Worm (Caenorhabditis elegans) whole organism, L4 larva: ENCODE measurements around the gene npr-13.

Experiments used
- F10B5.3 ChIP-seq: sonication (generic microtip); optimal IDR thresholded peaks from 2 replicates; lab custom pipeline; 2016; ENCODE audit warnings: mild to moderate bottlenecking, missing genetic modification characterization, missing compliant biosample characterization
- F26F4.8 ChIP-seq: fragments of 200-800 bp; sonication (Bioruptor generic); conservative IDR thresholded peaks from 2 replicates; pipeline ENCODE4 v1.3.6; 2022; ENCODE audit warnings: missing genetic modification characterization, missing compliant biosample characterization
- F37D6.2 ChIP-seq: sonication (generic microtip); optimal IDR thresholded peaks from 2 replicates; lab custom pipeline; 2016; ENCODE audit warnings: mild to moderate bottlenecking, missing genetic modification characterization, missing compliant biosample characterization
- F49E8.2 ChIP-seq: sonication (generic microtip); optimal IDR thresholded peaks from 2 replicates; lab custom pipeline; 2016; ENCODE audit warnings: missing compliant biosample characterization, mild to moderate bottlenecking, missing genetic modification characterization, borderline replicate concordance
- R02D3.7 ChIP-seq: fragments of 150-350 bp; sonication (generic microtip); optimal IDR thresholded peaks from 3 replicates; lab custom pipeline; 2014; ENCODE audit warnings: missing biosample characterization, missing genetic modification characterization
- Y105C5A.15 ChIP-seq: fragments of 200-800 bp; sonication (Bioruptor generic); IDR thresholded peaks from 2 replicates; pipeline ENCODE4 v1.3.6; 2022; ENCODE audit warnings: missing genetic modification characterization, missing compliant biosample characterization
- Y5F2A.4 ChIP-seq: fragments of 200-800 bp; sonication (Bioruptor generic); optimal IDR thresholded peaks from 2 replicates; lab custom pipeline; 2018; ENCODE audit warnings: mild to moderate bottlenecking, missing genetic modification characterization, missing compliant biosample characterization
- Y75B8A.6 ChIP-seq: fragments of 200-800 bp; sonication (Bioruptor generic); IDR thresholded peaks from 2 replicates; pipeline ENCODE4 v1.3.6; 2022; ENCODE audit warnings: missing genetic modification reagents, missing genetic modification characterization, missing compliant biosample characterization
- ZK546.5 ChIP-seq, 2 experiments: sonication (generic microtip); optimal IDR thresholded peaks; 2 replicates each; lab custom pipeline; 2017; ENCODE audit warnings: missing biosample characterization in 2 of 2, missing genetic modification characterization in 2 of 2
- ama-1 ChIP-seq: fragments of 150-350 bp; optimal IDR thresholded peaks from 2 replicates; lab custom pipeline; 2014; ENCODE audit warnings: inconsistent platforms, mixed read lengths
- arid-1 ChIP-seq: fragments of 200-800 bp; sonication (Bioruptor generic); conservative IDR thresholded peaks from 2 replicates; pipeline ENCODE4 v1.3.6; 2022; ENCODE audit warnings: missing genetic modification reagents, missing genetic modification characterization, missing compliant biosample characterization
- ceh-20 ChIP-seq: fragments of 200-800 bp; sonication (Bioruptor generic); IDR thresholded peaks from 2 replicates; pipeline ENCODE4 v1.3.6; 2022; ENCODE audit warnings: missing genetic modification reagents, missing genetic modification characterization, missing compliant biosample characterization
- ceh-28 ChIP-seq: fragments of 150-350 bp; optimal IDR thresholded peaks from 2 replicates; lab custom pipeline; 2014; ENCODE audit warnings: missing biosample characterization, missing genetic modification reagents, missing genetic modification characterization
- ces-1 ChIP-seq: fragments of 150-350 bp; sonication (generic microtip); optimal IDR thresholded peaks from 4 replicates; lab custom pipeline; 2014; ENCODE audit warnings: missing biosample characterization, missing genetic modification reagents, missing genetic modification characterization
- ctbp-1 ChIP-seq: fragments of 200-800 bp; sonication (Bioruptor generic); IDR thresholded peaks from 2 replicates; pipeline ENCODE4 v1.3.6; 2022; ENCODE audit warnings: missing genetic modification reagents, missing genetic modification characterization, missing compliant biosample characterization
- daf-12 ChIP-seq: fragments of 150-350 bp; optimal IDR thresholded peaks from 2 replicates; lab custom pipeline; 2014; ENCODE audit warnings: missing biosample characterization, missing genetic modification reagents, missing genetic modification characterization
- daf-16 ChIP-seq, 3 experiments: sonication (generic microtip); optimal IDR thresholded peaks; 2 replicates each; lab custom pipeline; 2016 to 2017; ENCODE audit warnings: missing genetic modification characterization in 3 of 3, missing genetic modification reagents in 3 of 3, mild to moderate bottlenecking in 2 of 3, missing compliant biosample characterization in 2 of 3, missing biosample characterization in 1 of 3, moderate library complexity in 1 of 3
- daf-19 ChIP-seq: fragments of 200-800 bp; sonication (Bioruptor generic); conservative IDR thresholded peaks from 2 replicates; pipeline ENCODE4 v1.3.6; 2022; ENCODE audit warnings: missing genetic modification characterization, missing compliant biosample characterization
- dmd-8 ChIP-seq: fragments of 200-800 bp; sonication (Bioruptor generic); IDR thresholded peaks from 2 replicates; pipeline ENCODE4 v1.3.6; 2022; ENCODE audit warnings: missing genetic modification characterization, missing compliant biosample characterization
- dmd-9 ChIP-seq: fragments of 200-800 bp; sonication (Bioruptor generic); IDR thresholded peaks from 2 replicates; pipeline ENCODE4 v1.3.6; 2022; ENCODE audit warnings: missing genetic modification reagents, missing genetic modification characterization, missing compliant biosample characterization
- fkh-10 ChIP-seq: fragments of 150-350 bp; optimal IDR thresholded peaks from 2 replicates; lab custom pipeline; 2014; ENCODE audit warnings: missing biosample characterization, missing genetic modification reagents, missing genetic modification characterization
- fos-1 ChIP-seq: fragments of 150-350 bp; optimal IDR thresholded peaks from 2 replicates; lab custom pipeline; 2014; ENCODE audit warnings: missing biosample characterization, missing genetic modification characterization
- gei-8 ChIP-seq: fragments of 200-800 bp; sonication (Bioruptor generic); optimal IDR thresholded peaks from 2 replicates; lab custom pipeline; 2018; ENCODE audit warnings: mild to moderate bottlenecking, missing genetic modification characterization, missing compliant biosample characterization
- jun-1 ChIP-seq: fragments of 150-350 bp; optimal IDR thresholded peaks from 2 replicates; lab custom pipeline; 2014; ENCODE audit warnings: missing biosample characterization, missing genetic modification reagents, missing genetic modification characterization
- lim-7 ChIP-seq: fragments of 200-800 bp; sonication (Bioruptor generic); IDR thresholded peaks from 2 replicates; pipeline ENCODE4 v1.3.6; 2022; ENCODE audit warnings: missing genetic modification characterization, missing compliant biosample characterization
- lin-15B ChIP-seq: fragments of 150-350 bp; sonication (generic microtip); optimal IDR thresholded peaks from 3 replicates; lab custom pipeline; 2014; ENCODE audit warnings: missing biosample characterization, missing genetic modification characterization
- lin-38 ChIP-seq: fragments of 200-800 bp; sonication (Bioruptor generic); IDR thresholded peaks from 2 replicates; pipeline ENCODE4 v1.3.6; 2022; ENCODE audit warnings: missing genetic modification reagents, missing genetic modification characterization, missing compliant biosample characterization
- lsy-2 ChIP-seq, 2 experiments: fragments of 150-350 bp in 1 of 2; sonication (generic microtip) in 1 of 2; optimal IDR thresholded peaks; 2 replicates each; lab custom pipeline; 2014 to 2017; ENCODE audit warnings: missing biosample characterization in 2 of 2, missing genetic modification characterization in 2 of 2
- madf-5 ChIP-seq, 2 experiments: fragments of 200-800 bp; sonication (Bioruptor generic); IDR thresholded peaks; 2 replicates each; pipeline ENCODE4 v1.3.6; 2022; ENCODE audit warnings: missing compliant biosample characterization in 2 of 2, missing genetic modification characterization in 2 of 2
- madf-9 ChIP-seq: fragments of 200-800 bp; sonication (Bioruptor generic); conservative IDR thresholded peaks from 2 replicates; pipeline ENCODE4 v1.3.6; 2022; ENCODE audit warnings: missing genetic modification reagents, missing genetic modification characterization, missing compliant biosample characterization
- mep-1 ChIP-seq: fragments of 150-350 bp; sonication (generic microtip); optimal IDR thresholded peaks from 3 replicates; lab custom pipeline; 2014; ENCODE audit warnings: missing biosample characterization, missing genetic modification characterization
- mxl-3 ChIP-seq: fragments of 200-800 bp; sonication (Bioruptor generic); optimal IDR thresholded peaks from 2 replicates; lab custom pipeline; 2018; ENCODE audit warnings: mild to moderate bottlenecking, missing genetic modification characterization, missing compliant biosample characterization
- nhr-237 ChIP-seq: sonication (generic microtip); optimal IDR thresholded peaks from 2 replicates; lab custom pipeline; 2017; ENCODE audit warnings: missing biosample characterization, missing genetic modification characterization
- nhr-25 ChIP-seq: sonication (generic microtip); optimal IDR thresholded peaks from 2 replicates; lab custom pipeline; 2017; ENCODE audit warnings: missing genetic modification characterization, mild to moderate bottlenecking, missing compliant biosample characterization, antibody characterized with exemption, moderate library complexity, borderline replicate concordance; ENCODE audit not compliant: insufficient read depth
- nhr-48 ChIP-seq: sonication (generic microtip); optimal IDR thresholded peaks from 2 replicates; lab custom pipeline; 2016; ENCODE audit warnings: mild to moderate bottlenecking, missing genetic modification characterization, missing compliant biosample characterization
- nhr-76 ChIP-seq: fragments of 150-350 bp; optimal IDR thresholded peaks from 2 replicates; lab custom pipeline; 2014; ENCODE audit warnings: missing biosample characterization, missing genetic modification characterization
- nhr-77 ChIP-seq: fragments of 150-350 bp; optimal IDR thresholded peaks from 2 replicates; lab custom pipeline; 2014; ENCODE audit warnings: missing biosample characterization, missing genetic modification characterization
- php-3 ChIP-seq: fragments of 200-800 bp; sonication (Bioruptor generic); IDR thresholded peaks from 2 replicates; pipeline ENCODE4 v1.3.6; 2022; ENCODE audit warnings: missing genetic modification reagents, missing genetic modification characterization, missing compliant biosample characterization
- pqm-1 ChIP-seq: sonication (generic microtip); optimal IDR thresholded peaks from 2 replicates; lab custom pipeline; 2017; ENCODE audit warnings: missing biosample characterization, missing genetic modification characterization
- saeg-2 ChIP-seq: fragments of 200-800 bp; sonication (Bioruptor generic); IDR thresholded peaks from 2 replicates; pipeline ENCODE4 v1.3.6; 2022; ENCODE audit warnings: missing genetic modification reagents, missing genetic modification characterization, missing compliant biosample characterization
- sdz-12 ChIP-seq: fragments of 200-800 bp; sonication (Bioruptor generic); optimal IDR thresholded peaks from 2 replicates; lab custom pipeline; 2018; ENCODE audit warnings: mild to moderate bottlenecking, missing genetic modification characterization, missing compliant biosample characterization
- set-16 ChIP-seq: fragments of 200-800 bp; sonication (Bioruptor generic); IDR thresholded peaks from 2 replicates; pipeline ENCODE4 v1.3.6; 2022; ENCODE audit warnings: missing genetic modification reagents, missing genetic modification characterization, missing compliant biosample characterization
- skn-1 ChIP-seq: fragments of 150-350 bp; optimal IDR thresholded peaks from 2 replicates; lab custom pipeline; 2014; ENCODE audit warnings: missing biosample characterization, missing genetic modification characterization
- snpc-1.2 ChIP-seq: fragments of 200-800 bp; sonication (Bioruptor generic); IDR thresholded peaks from 2 replicates; pipeline ENCODE4 v1.3.6; 2022; ENCODE audit warnings: missing genetic modification reagents, missing genetic modification characterization, missing compliant biosample characterization
- spr-1 ChIP-seq: sonication (generic microtip); optimal IDR thresholded peaks from 2 replicates; lab custom pipeline; 2016; ENCODE audit warnings: mild to moderate bottlenecking, missing genetic modification characterization, missing compliant biosample characterization
- tra-1 ChIP-seq: fragments of 200-800 bp; sonication (Bioruptor generic); IDR thresholded peaks from 2 replicates; pipeline ENCODE4 v1.3.6; 2022; ENCODE audit warnings: missing genetic modification reagents, missing genetic modification characterization, missing compliant biosample characterization
- unc-130 ChIP-seq: sonication (generic microtip); optimal IDR thresholded peaks from 2 replicates; lab custom pipeline; 2016; ENCODE audit warnings: missing genetic modification reagents, missing genetic modification characterization, missing compliant biosample characterization
- zfp-2 ChIP-seq: sonication (generic microtip); optimal IDR thresholded peaks from 2 replicates; lab custom pipeline; 2016; ENCODE audit warnings: mild to moderate bottlenecking, missing genetic modification characterization, missing compliant biosample characterization
- zip-11 ChIP-seq: fragments of 200-800 bp; sonication (Bioruptor generic); IDR thresholded peaks from 2 replicates; pipeline ENCODE4 v1.3.6; 2022; ENCODE audit warnings: missing genetic modification characterization, missing compliant biosample characterization
- zip-2 ChIP-seq: fragments of 150-350 bp; optimal IDR thresholded peaks from 2 replicates; lab custom pipeline; 2014; ENCODE audit warnings: missing biosample characterization, missing genetic modification characterization
- ztf-11 ChIP-seq: fragments of 150-350 bp; optimal IDR thresholded peaks from 2 replicates; lab custom pipeline; 2014; ENCODE audit warnings: missing biosample characterization, missing genetic modification characterization
- ztf-7 ChIP-seq: fragments of 150-350 bp; optimal IDR thresholded peaks from 2 replicates; lab custom pipeline; 2014; ENCODE audit warnings: missing biosample characterization, missing genetic modification characterization

npr-13 gene

DNA sequence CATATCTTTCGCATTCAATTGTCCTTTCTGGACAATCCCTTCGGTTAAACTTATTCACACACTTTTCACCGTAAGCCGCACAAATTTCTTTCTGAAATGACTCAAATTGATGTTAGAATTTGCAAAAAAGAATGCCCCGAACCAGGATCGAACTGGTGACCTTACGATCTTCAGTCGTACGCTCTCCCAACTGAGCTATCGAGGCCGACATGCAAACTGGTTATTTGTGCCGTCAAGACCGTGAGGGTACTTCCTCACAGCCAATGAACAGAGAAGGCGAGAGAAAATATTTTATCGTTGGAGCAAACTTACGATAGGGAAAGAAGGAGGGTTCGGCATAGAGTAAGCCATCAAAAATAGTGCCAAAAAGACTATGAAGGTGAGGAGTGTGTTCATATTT is 17.9 kb upstream of the npr-13 start (continued):
- no peak for TF ChIP-seq fkh-10 (GFP tag; lab: Kevin White, UChicago)
- TF ChIP-seq gei-8 (GFP tag; lab: Kevin White, UChicago), result no peak
- no peak for TF ChIP-seq ZK546.5 (tag; optimal IDR thresholded peaks at IDR 0.05; lab: Kevin White, UChicago)
- TF ChIP-seq lin-15B (tag; lab: Kevin White, UChicago), result no peak
- no peak for TF ChIP-seq madf-9 (GFP tag; lab: Robert Waterston, UW)
- TF ChIP-seq arid-1 (GFP tag; lab: Robert Waterston, UW), result no peak
- TF ChIP-seq F26F4.8 (GFP tag; lab: Robert Waterston, UW), result no peak
- TF ChIP-seq saeg-2 (GFP tag; lab: Robert Waterston, UW), result no peak
- no peak for TF ChIP-seq ztf-7 (tag; lab: Kevin White, UChicago)
- no peak for TF ChIP-seq nhr-25
- no peak for TF ChIP-seq sdz-12 (GFP tag; lab: Kevin White, UChicago)
- TF ChIP-seq lim-7 (GFP tag; lab: Robert Waterston, UW), result peak; percentile 71
- no peak for TF ChIP-seq daf-12
- no peak for TF ChIP-seq ztf-11 (tag; lab: Kevin White, UChicago)
- no peak for TF ChIP-seq lin-38
- TF ChIP-seq set-16, result no peak
- TF ChIP-seq daf-19, result no peak
- no peak for TF ChIP-seq Y75B8A.6
- peak; percentile 1 for TF ChIP-seq F10B5.3
- TF ChIP-seq dmd-8 (GFP tag; lab: Robert Waterston, UW), result peak; percentile 49; the same call in 1 of the 2 replicates
- TF ChIP-seq madf-5 (GFP tag; IDR thresholded peaks at IDR 0.05; lab: Robert Waterston, UW), result no peak
- TF ChIP-seq ctbp-1 (GFP tag; lab: Robert Waterston, UW), result 0 out of 2 replicates have a peak, but pooled peaks have one; percentile 19
- no peak for TF ChIP-seq Y5F2A.4
- no peak; the same call in 1 of the 2 replicates for TF ChIP-seq snpc-1.2
- no peak for TF ChIP-seq tra-1
- TF ChIP-seq unc-130 (GFP tag; lab: Kevin White, UChicago), result no peak
- TF ChIP-seq zip-2 (tag; lab: Kevin White, UChicago), result no peak
- no peak for TF ChIP-seq nhr-77 (tag; lab: Kevin White, UChicago)
- peak; percentile 36 for TF ChIP-seq mxl-3 (GFP tag; lab: Kevin White, UChicago)
- TF ChIP-seq nhr-48 (tag; lab: Kevin White, UChicago), result no peak
- no peak for TF ChIP-seq dmd-9
- no peak for TF ChIP-seq F37D6.2 (tag; lab: Kevin White, UChicago)
- no peak for TF ChIP-seq zip-11
- TF ChIP-seq php-3 (GFP tag; lab: Robert Waterston, UW), result peak; percentile 35; the same call in 1 of the 2 replicates
- no peak for TF ChIP-seq Y105C5A.15 (GFP tag; lab: Robert Waterston, UW)
- TF ChIP-seq ceh-20, result peak; percentile 62; the same call in 1 of the 2 replicates
- no peak for TF ChIP-seq spr-1
- TF ChIP-seq mep-1 (tag; lab: Kevin White, UChicago), result no peak
- TF ChIP-seq lsy-2 (tag; optimal IDR thresholded peaks at IDR 0.05; lab: Kevin White, UChicago), result no peak
- TF ChIP-seq pqm-1 (tag; lab: Kevin White, UChicago), result no peak
- TF ChIP-seq zfp-2 (tag; lab: Kevin White, UChicago), result no peak
- TF ChIP-seq nhr-76, result no peak
- no peak for TF ChIP-seq ces-1 (GFP tag; lab: Kevin White, UChicago)
- TF ChIP-seq skn-1 (tag; lab: Kevin White, UChicago), result no peak
- TF ChIP-seq daf-16 (GFP tag; optimal IDR thresholded peaks at IDR 0.05; lab: Kevin White, UChicago), result peak in 1 of 2 experiments; percentile 42
- TF ChIP-seq daf-16 (tag; optimal IDR thresholded peaks at IDR 0.05; lab: Kevin White, UChicago), result no peak
- TF ChIP-seq ama-1, result no peak
- no peak for TF ChIP-seq fos-1 (tag; lab: Kevin White, UChicago)
- no peak for TF ChIP-seq ceh-28 (tag; lab: Kevin White, UChicago)
- TF ChIP-seq R02D3.7 (tag; lab: Kevin White, UChicago), result no peak
- TF ChIP-seq nhr-237 (tag; lab: Kevin White, UChicago), result no peak
- no peak for TF ChIP-seq jun-1 (tag; lab: Kevin White, UChicago)
- TF ChIP-seq F49E8.2 (tag; lab: Kevin White, UChicago), result no peak
